Worm (Caenorhabditis elegans): ENCODE measurements around the gene R74.8.

- TF ChIP-seq cog-1 (tag; optimal IDR thresholded peaks at IDR 0.05) (no peak), T22C8.4 (GFP tag; IDR thresholded peaks at IDR 0.05) (no peak), ztf-23 (GFP tag; IDR thresholded peaks at IDR 0.05) (no peak)
These were observed 33.9 kb upstream of the R74.8 start for ce11 chrIII:4172210-4172609.
